Fruit fly (Drosophila melanogaster) whole organism, embryonic: ENCODE data around the gene Glys.

Source experiments
- Adf1 ChIP-seq: fragments of 200-800 bp; sonication (Bioruptor generic); IDR thresholded peaks from 2 replicates; pipeline ENCODE4 v1.3.6; 2022; ENCODE audit warnings: missing biosample characterization, missing genetic modification characterization
- BtbVII ChIP-seq: fragments of 200-800 bp; sonication (Bioruptor generic); optimal IDR thresholded peaks from 3 replicates; lab custom pipeline; 2017; ENCODE audit warnings: missing biosample characterization, mild to moderate bottlenecking, missing genetic modification characterization
- CG10431 ChIP-seq: fragments of 200-800 bp; sonication (Bioruptor generic); optimal IDR thresholded peaks from 3 replicates; lab custom pipeline; 2018; ENCODE audit warnings: missing biosample characterization, mild to moderate bottlenecking, missing genetic modification characterization
- CG11504 ChIP-seq: fragments of 200-800 bp; sonication (Bioruptor generic); optimal IDR thresholded peaks from 3 replicates; lab custom pipeline; 2019; ENCODE audit warnings: missing biosample characterization, mild to moderate bottlenecking, missing genetic modification characterization, moderate library complexity
- CG12104 ChIP-seq: fragments of 200-800 bp; sonication (Bioruptor generic); optimal IDR thresholded peaks from 3 replicates; lab custom pipeline; 2016; ENCODE audit warnings: missing biosample characterization, missing genetic modification characterization
- CG1233 ChIP-seq: fragments of 200-800 bp; sonication (Bioruptor generic); optimal IDR thresholded peaks from 4 replicates; lab custom pipeline; 2018; ENCODE audit warnings: missing biosample characterization, mild to moderate bottlenecking, missing genetic modification characterization
- CG13123 ChIP-seq: fragments of 200-800 bp; sonication (Bioruptor generic); optimal IDR thresholded peaks from 2 replicates; lab custom pipeline; 2016; ENCODE audit warnings: missing biosample characterization, missing genetic modification characterization
- CG15479 ChIP-seq: fragments of 200-800 bp; sonication (Bioruptor generic); optimal IDR thresholded peaks from 3 replicates; lab custom pipeline; 2019; ENCODE audit warnings: missing biosample characterization, mild to moderate bottlenecking, missing genetic modification characterization, moderate library complexity
- CG15696 ChIP-seq: fragments of 200-800 bp; sonication (Bioruptor generic); optimal IDR thresholded peaks from 2 replicates; lab custom pipeline; 2019; ENCODE audit warnings: missing biosample characterization, mild to moderate bottlenecking, missing genetic modification characterization, moderate library complexity
- CG1603 ChIP-seq: fragments of 200-800 bp; sonication (Bioruptor generic); optimal IDR thresholded peaks from 2 replicates; lab custom pipeline; 2019; ENCODE audit warnings: missing biosample characterization, mild to moderate bottlenecking, missing genetic modification characterization, moderate library complexity
- CG17612 ChIP-seq: fragments of 200-800 bp; sonication (Bioruptor generic); IDR thresholded peaks from 2 replicates; pipeline ENCODE4 v1.3.6; 2022; ENCODE audit warnings: missing biosample characterization, missing genetic modification characterization
- CG17802 ChIP-seq: fragments of 200-800 bp; sonication (Bioruptor generic); optimal IDR thresholded peaks from 2 replicates; lab custom pipeline; 2018; ENCODE audit warnings: missing biosample characterization, mild to moderate bottlenecking, missing genetic modification characterization, moderate library complexity
- CG2120 ChIP-seq: fragments of 200-800 bp; sonication (Bioruptor generic); optimal IDR thresholded peaks from 3 replicates; lab custom pipeline; 2016; ENCODE audit warnings: missing biosample characterization, missing genetic modification characterization
- CG2889 ChIP-seq: fragments of 200-800 bp; sonication (Bioruptor generic); IDR thresholded peaks from 3 replicates; pipeline ENCODE4 v1.3.6; 2022; ENCODE audit warnings: missing biosample characterization, missing genetic modification characterization
- CG30020 ChIP-seq: fragments of 200-800 bp; optimal IDR thresholded peaks from 2 replicates; lab custom pipeline; 2019; ENCODE audit warnings: missing biosample characterization, mild to moderate bottlenecking, missing genetic modification characterization, moderate library complexity
- CG30403 ChIP-seq: fragments of 200-800 bp; sonication (Bioruptor generic); optimal IDR thresholded peaks from 3 replicates; lab custom pipeline; 2016; ENCODE audit warnings: missing biosample characterization, missing genetic modification characterization
- CG3281 ChIP-seq: fragments of 200-800 bp; sonication (Bioruptor generic); optimal IDR thresholded peaks from 3 replicates; lab custom pipeline; 2017; ENCODE audit warnings: missing biosample characterization, mild to moderate bottlenecking, missing genetic modification characterization
- CG3407 ChIP-seq: fragments of 200-800 bp; sonication (Bioruptor generic); optimal IDR thresholded peaks from 2 replicates; lab custom pipeline; 2018; ENCODE audit warnings: missing biosample characterization, mild to moderate bottlenecking, missing genetic modification characterization
- CG34422 ChIP-seq: fragments of 200-800 bp; sonication (Bioruptor generic); IDR thresholded peaks from 3 replicates; pipeline ENCODE4 v1.3.6; 2022; ENCODE audit warnings: missing biosample characterization, missing genetic modification characterization
- CG4617 ChIP-seq: fragments of 200-800 bp; sonication (Bioruptor generic); optimal IDR thresholded peaks from 3 replicates; lab custom pipeline; 2016; ENCODE audit warnings: missing biosample characterization, missing genetic modification characterization, borderline replicate concordance
- CG4730 ChIP-seq: fragments of 200-800 bp; sonication (Bioruptor generic); IDR thresholded peaks from 2 replicates; pipeline ENCODE4 v1.3.6; 2022; ENCODE audit warnings: missing biosample characterization, missing genetic modification characterization
- CG6654 ChIP-seq: fragments of 200-800 bp; sonication (Bioruptor generic); optimal IDR thresholded peaks from 2 replicates; lab custom pipeline; 2017; ENCODE audit warnings: missing biosample characterization, mild to moderate bottlenecking, missing genetic modification characterization
- CG6765 ChIP-seq: fragments of 200-800 bp; sonication (Bioruptor generic); optimal IDR thresholded peaks from 3 replicates; lab custom pipeline; 2017; ENCODE audit warnings: missing biosample characterization, mild to moderate bottlenecking, missing genetic modification characterization
- CG8281 ChIP-seq: fragments of 200-800 bp; sonication (Bioruptor generic); optimal IDR thresholded peaks from 2 replicates; lab custom pipeline; 2018; ENCODE audit warnings: missing biosample characterization, mild to moderate bottlenecking, missing genetic modification characterization, moderate library complexity
- CG8478 ChIP-seq: fragments of >200 bp; optimal IDR thresholded peaks from 2 replicates; lab custom pipeline; 2018
- Camta ChIP-seq: fragments of 200-800 bp; sonication (Bioruptor generic); optimal IDR thresholded peaks from 2 replicates; lab custom pipeline; 2016; ENCODE audit warnings: missing biosample characterization, missing genetic modification characterization
- D19A ChIP-seq: fragments of 200-800 bp; optimal IDR thresholded peaks from 3 replicates; lab custom pipeline; 2019; ENCODE audit warnings: missing biosample characterization, mild to moderate bottlenecking, missing genetic modification characterization, moderate library complexity
- Dip2 ChIP-seq: fragments of 200-800 bp; sonication (Bioruptor generic); IDR thresholded peaks from 2 replicates; pipeline ENCODE4 v1.3.6; 2022; ENCODE audit warnings: missing biosample characterization, missing genetic modification characterization
- HLH3B ChIP-seq: fragments of 200-800 bp; sonication (Bioruptor generic); IDR thresholded peaks from 2 replicates; pipeline ENCODE4 v1.3.6; 2022; ENCODE audit warnings: missing biosample characterization, missing genetic modification characterization
- Hey ChIP-seq: fragments of 200-800 bp; sonication (Bioruptor generic); optimal IDR thresholded peaks from 3 replicates; lab custom pipeline; 2018; ENCODE audit warnings: missing biosample characterization, mild to moderate bottlenecking, missing genetic modification characterization
- Nf-YC ChIP-seq: fragments of 200-800 bp; optimal IDR thresholded peaks from 3 replicates; lab custom pipeline; 2019; ENCODE audit warnings: missing biosample characterization, mild to moderate bottlenecking, missing genetic modification characterization, moderate library complexity
- Oaz ChIP-seq: fragments of 200-800 bp; sonication (Bioruptor generic); IDR thresholded peaks from 2 replicates; pipeline ENCODE4 v1.3.6; 2022; ENCODE audit warnings: missing biosample characterization, missing genetic modification characterization
- Ravus ChIP-seq: fragments of 200-800 bp; sonication (Bioruptor generic); IDR thresholded peaks from 2 replicates; pipeline ENCODE4 v1.3.6; 2022; ENCODE audit warnings: missing biosample characterization, missing genetic modification characterization
- Scr ChIP-seq: fragments of 200-800 bp; sonication (Bioruptor generic); IDR thresholded peaks from 2 replicates; pipeline ENCODE4 v1.3.6; 2022; ENCODE audit warnings: missing biosample characterization, missing genetic modification characterization; ENCODE audit not compliant: partially characterized antibody
- Sox100B ChIP-seq: fragments of 200-800 bp; sonication (Bioruptor generic); optimal IDR thresholded peaks from 3 replicates; lab custom pipeline; 2018; ENCODE audit warnings: missing biosample characterization, mild to moderate bottlenecking, missing genetic modification characterization
- Trl ChIP-seq, 3 experiments: fragments of >200 bp in 2 of 3; fragments of 200-800 bp in 1 of 3; sonication (Bioruptor generic) in 1 of 3; optimal IDR thresholded peaks; 2 replicates in 1 of 3; 3 replicates in 2 of 3; lab custom pipeline; 2016 to 2017; ENCODE audit warnings: missing biosample characterization in 1 of 3, missing genetic modification characterization in 1 of 3
- ac ChIP-seq: fragments of 200-800 bp; sonication (Bioruptor generic); optimal IDR thresholded peaks from 3 replicates; lab custom pipeline; 2017; ENCODE audit warnings: missing biosample characterization, mild to moderate bottlenecking, missing genetic modification characterization
- bab2 ChIP-seq: fragments of 200-800 bp; sonication (Bioruptor generic); optimal IDR thresholded peaks from 2 replicates; lab custom pipeline; 2016; ENCODE audit warnings: missing biosample characterization, missing genetic modification characterization
- cato ChIP-seq: fragments of 200-800 bp; sonication (Bioruptor generic); optimal IDR thresholded peaks from 2 replicates; lab custom pipeline; 2016; ENCODE audit warnings: missing biosample characterization, missing genetic modification characterization, borderline replicate concordance
- chif ChIP-seq, 2 experiments: fragments of 200-800 bp; sonication (Bioruptor generic); optimal IDR thresholded peaks; 3 replicates each; lab custom pipeline; 2016; ENCODE audit warnings: missing biosample characterization in 2 of 2, missing genetic modification characterization in 2 of 2
- dmrt11E ChIP-seq: fragments of 200-800 bp; sonication (Bioruptor generic); optimal IDR thresholded peaks from 3 replicates; lab custom pipeline; 2018; ENCODE audit warnings: missing biosample characterization, mild to moderate bottlenecking, missing genetic modification characterization, moderate library complexity
- ftz-f1 ChIP-seq: fragments of 200-800 bp; sonication (Bioruptor generic); optimal IDR thresholded peaks from 2 replicates; lab custom pipeline; 2016; ENCODE audit warnings: missing biosample characterization, missing genetic modification characterization
- ind ChIP-seq: fragments of 200-800 bp; sonication (Bioruptor generic); optimal IDR thresholded peaks from 3 replicates; lab custom pipeline; 2016; ENCODE audit warnings: missing biosample characterization, missing genetic modification characterization
- kni ChIP-seq: fragments of 200-800 bp; sonication (Bioruptor generic); optimal IDR thresholded peaks from 3 replicates; lab custom pipeline; 2017; ENCODE audit warnings: mild to moderate bottlenecking, missing biosample characterization, missing genetic modification reagents, missing genetic modification characterization
- lilli ChIP-seq: fragments of 200-800 bp; sonication (Bioruptor generic); optimal IDR thresholded peaks from 3 replicates; lab custom pipeline; 2016; ENCODE audit warnings: missing biosample characterization, missing genetic modification characterization
- luna ChIP-seq: fragments of 200-800 bp; sonication (Bioruptor generic); optimal IDR thresholded peaks from 2 replicates; lab custom pipeline; 2016; ENCODE audit warnings: missing biosample characterization, missing genetic modification characterization
- peb ChIP-seq: fragments of 200-800 bp; sonication (Bioruptor generic); IDR thresholded peaks from 2 replicates; pipeline ENCODE4 v1.3.6; 2022; ENCODE audit warnings: missing biosample characterization, missing genetic modification characterization
- sens ChIP-seq: fragments of 200-800 bp; sonication (Bioruptor generic); peaks from one replicate; lab custom pipeline; 2016; ENCODE audit warnings: missing biosample characterization, missing genetic modification characterization
- tgo ChIP-seq: fragments of 200-800 bp; sonication (Bioruptor generic); IDR thresholded peaks from 3 replicates; pipeline ENCODE4 v1.3.6; 2022; ENCODE audit warnings: missing biosample characterization, missing genetic modification characterization
- tll ChIP-seq, 2 experiments: fragments of 200-800 bp in 1 of 2; fragments of >200 bp in 1 of 2; sonication (Bioruptor generic) in 1 of 2; optimal IDR thresholded peaks; 2 replicates each; lab custom pipeline; 2017 to 2019; ENCODE audit warnings: missing biosample characterization in 2 of 2, missing genetic modification characterization in 2 of 2, mild to moderate bottlenecking in 1 of 2, moderate library complexity in 1 of 2
- unc-4 ChIP-seq: fragments of 200-800 bp; sonication (Bioruptor generic); IDR thresholded peaks from 2 replicates; pipeline ENCODE4 v1.3.6; 2022; ENCODE audit warnings: missing biosample characterization, missing genetic modification characterization; ENCODE audit not compliant: partially characterized antibody

Gene Glys

DNA sequence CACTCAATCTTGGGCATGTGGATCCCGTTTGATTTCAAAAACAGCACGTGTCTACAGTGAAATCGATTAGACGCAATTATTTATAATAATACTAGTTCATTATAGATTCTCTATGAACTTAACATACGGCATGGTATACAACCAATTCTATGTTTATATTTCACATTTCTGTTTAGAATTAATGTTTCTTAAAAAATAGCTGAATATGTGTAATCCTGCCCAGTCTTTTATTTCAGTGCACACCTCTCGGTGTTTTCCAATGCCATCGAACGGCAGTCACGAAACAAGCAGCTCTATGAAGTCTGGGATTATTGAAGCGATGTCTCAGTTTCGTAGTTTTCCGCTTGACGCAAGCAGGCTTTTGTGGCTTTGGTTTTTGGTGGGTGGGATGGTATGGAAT, 29.6 kb downstream of the Glys start (continued):
- no peak for TF ChIP-seq Adf1
- no peak for TF ChIP-seq unc-4 (GFP tag; lab: Robert Waterston, UW)
- TF ChIP-seq CG6654 (GFP tag; lab: Kevin White, UChicago): no peak
- TF ChIP-seq Nf-YC (tag; lab: Kevin White, UChicago): no peak
- TF ChIP-seq CG8281 (tag; lab: Kevin White, UChicago): peak; percentile 44
- no peak for TF ChIP-seq ac
- no peak for TF ChIP-seq CG12104 (GFP tag; lab: Kevin White, UChicago)
- TF ChIP-seq CG17802 (tag; lab: Kevin White, UChicago): no peak
- TF ChIP-seq CG10431 (GFP tag; lab: Kevin White, UChicago): no peak
- TF ChIP-seq tll (GFP tag; optimal IDR thresholded peaks at IDR 0.05; lab: Kevin White, UChicago): no peak
- peak; percentile 69 for TF ChIP-seq CG11504
- TF ChIP-seq Dip2 (GFP tag; lab: Robert Waterston, UW): no peak
- TF ChIP-seq luna (GFP tag; lab: Kevin White, UChicago): no peak
- TF ChIP-seq D19A (tag; lab: Kevin White, UChicago): peak; percentile 18
- TF ChIP-seq CG30020: no peak
- no peak for TF ChIP-seq chif (GFP tag; optimal IDR thresholded peaks at IDR 0.05; lab: Kevin White, UChicago)
- TF ChIP-seq CG13123 (GFP tag; lab: Kevin White, UChicago): no peak
- TF ChIP-seq CG4730 (GFP tag; lab: Robert Waterston, UW): no peak
- no peak for TF ChIP-seq CG17612 (GFP tag; lab: Robert Waterston, UW)
- no peak for TF ChIP-seq dmrt11E (tag; lab: Kevin White, UChicago)
- TF ChIP-seq bab2: no peak
- peak; percentile 22 for TF ChIP-seq ind (GFP tag; lab: Kevin White, UChicago)
- TF ChIP-seq CG15479 (GFP tag; lab: Kevin White, UChicago): no peak
- TF ChIP-seq Camta: no peak
- peak; percentile 41 for TF ChIP-seq BtbVII
- TF ChIP-seq Hey: no peak
- no peak for TF ChIP-seq peb (GFP tag; lab: Robert Waterston, UW)
- TF ChIP-seq CG6765 (GFP tag; lab: Kevin White, UChicago): no peak
- TF ChIP-seq CG2889 (GFP tag; lab: Robert Waterston, UW): no peak
- peak; percentile 44 for TF ChIP-seq CG30403 (GFP tag; lab: Kevin White, UChicago)
- TF ChIP-seq CG8478 (lab: Kevin White, UChicago): no peak
- no peak for TF ChIP-seq Ravus
- TF ChIP-seq CG2120 (GFP tag; lab: Kevin White, UChicago): peak; percentile 8
- no peak for TF ChIP-seq lilli (GFP tag; lab: Kevin White, UChicago)
- TF ChIP-seq tgo (GFP tag; lab: Robert Waterston, UW): peak; percentile 57; the same call in 2 of the 3 replicates
- TF ChIP-seq sens (GFP tag; lab: Kevin White, UChicago): peak; percentile 81
- no peak for TF ChIP-seq Scr (GFP tag; lab: Robert Waterston, UW)
- no peak for TF ChIP-seq CG3407
- TF ChIP-seq CG3281 (GFP tag; lab: Kevin White, UChicago): peak; percentile 22
- no peak for TF ChIP-seq Trl (optimal IDR thresholded peaks at IDR 0.05; lab: Kevin White, UChicago)
- TF ChIP-seq Trl (GFP tag; optimal IDR thresholded peaks at IDR 0.05; lab: Kevin White, UChicago): no peak
- TF ChIP-seq CG15696 (tag; lab: Kevin White, UChicago): no peak
- no peak for TF ChIP-seq Oaz (GFP tag; lab: Robert Waterston, UW)
- TF ChIP-seq ftz-f1: no peak
- TF ChIP-seq CG34422 (GFP tag; lab: Robert Waterston, UW): no peak
- no peak for TF ChIP-seq CG1233
- peak; percentile 43; the same call in 1 of the 2 replicates for TF ChIP-seq HLH3B (GFP tag; lab: Robert Waterston, UW)
- no peak for TF ChIP-seq cato (GFP tag; lab: Kevin White, UChicago)
- peak; percentile 28 for TF ChIP-seq Sox100B (GFP tag; lab: Kevin White, UChicago)
- TF ChIP-seq CG4617 (GFP tag; lab: Kevin White, UChicago): no peak
- TF ChIP-seq kni: no peak
- peak; percentile 59 for TF ChIP-seq CG1603 (tag; lab: Kevin White, UChicago)
